Fruit fly (Drosophila melanogaster) Kc167 (cell line): ENCODE data around the gene Sos.

Source experiments
- Sin3A ChIP-seq: fragments of >200 bp; optimal IDR thresholded peaks from 2 replicates; lab custom pipeline; 2018; ENCODE audit warnings: missing external identifiers
- h ChIP-seq: fragments of >200 bp; optimal IDR thresholded peaks from 3 replicates; lab custom pipeline; 2018; ENCODE audit warnings: missing external identifiers
- psq ChIP-seq: fragments of >200 bp; optimal IDR thresholded peaks from 2 replicates; lab custom pipeline; 2017; ENCODE audit warnings: missing external identifiers

- TF ChIP-seq h (lab: Kevin White, UChicago) (no peak), psq (lab: Kevin White, UChicago) (no peak), Sin3A (no peak)
Measured at dm6 chr2L:13780109-13780947, 33.3 kb upstream of the Sos start, which contains the start of the genes CG9008 and p38b.
